Fruit fly (Drosophila melanogaster): Measurements from ENCODE around the gene Gr64e.

The Gr64e gene

dm6 chr3L:3983466-3983946, 48.4 kb upstream of the Gr64e start, which contains the start of gene scrt (continued):
- no peak for TF ChIP-seq CG3838 (GFP tag; optimal IDR thresholded peaks at IDR 0.05)
- no peak; the same call in 1 of the 2 replicates for TF ChIP-seq sob (GFP tag; IDR thresholded peaks at IDR 0.05)
- TF ChIP-seq fu2 (GFP tag; optimal IDR thresholded peaks at IDR 0.05): no peak
- TF ChIP-seq br (optimal IDR thresholded peaks at IDR 0.05): no peak
- TF ChIP-seq CG1602 (GFP tag; optimal IDR thresholded peaks at IDR 0.05): peak; percentile 16
- no peak for TF ChIP-seq CG11247 (GFP tag; IDR thresholded peaks at IDR 0.05)
- TF ChIP-seq NC2β (GFP tag; optimal IDR thresholded peaks at IDR 0.05): peak; percentile 32
- TF ChIP-seq row (GFP tag; IDR thresholded peaks at IDR 0.05): peak; percentile 84
- no peak for TF ChIP-seq az2 (GFP tag; optimal IDR thresholded peaks at IDR 0.05)
- no peak for TF ChIP-seq repo (GFP tag; optimal IDR thresholded peaks at IDR 0.05)
- peak; percentile 61 for TF ChIP-seq onecut (GFP tag; IDR thresholded peaks at IDR 0.05)
- TF ChIP-seq CG3281 (GFP tag; optimal IDR thresholded peaks at IDR 0.05): no peak
- no peak for TF ChIP-seq CG17612 (GFP tag; IDR thresholded peaks at IDR 0.05)
- no peak for TF ChIP-seq CG11696 (GFP tag; IDR thresholded peaks at IDR 0.05)
- no peak for TF ChIP-seq ssp (GFP tag; IDR thresholded peaks at IDR 0.05)
- TF ChIP-seq CG13287 (GFP tag; IDR thresholded peaks at IDR 0.05; ENCODE audit: partially characterized antibody): peak; percentile 66
- TF ChIP-seq CG1647 (GFP tag; optimal IDR thresholded peaks at IDR 0.05): no peak
- no peak for TF ChIP-seq Atf-2 (GFP tag; optimal IDR thresholded peaks at IDR 0.05)
- no peak for TF ChIP-seq dati (GFP tag; IDR thresholded peaks at IDR 0.05)
- TF ChIP-seq ind (GFP tag; optimal IDR thresholded peaks at IDR 0.05): no peak
- TF ChIP-seq Ssrp (tag; optimal IDR thresholded peaks at IDR 0.05): peak; percentile 48
- TF ChIP-seq nmo (GFP tag; optimal IDR thresholded peaks at IDR 0.05): peak; percentile 51
- TF ChIP-seq trem (tag; optimal IDR thresholded peaks at IDR 0.05): no peak
- peak; percentile 97 for TF ChIP-seq Deaf1 (tag; optimal IDR thresholded peaks at IDR 0.05)
- TF ChIP-seq CG11695 (GFP tag; IDR thresholded peaks at IDR 0.05): no peak
- no peak for TF ChIP-seq TFAM (GFP tag; optimal IDR thresholded peaks at IDR 0.05)
- TF ChIP-seq CG5180 (GFP tag; optimal IDR thresholded peaks at IDR 0.05): peak; percentile 31
- TF ChIP-seq Med (GFP tag): peak; percentile 62
- no peak for TF ChIP-seq zf30C (GFP tag; optimal IDR thresholded peaks at IDR 0.05)
- no peak for TF ChIP-seq tio (GFP tag; optimal IDR thresholded peaks at IDR 0.05)
- peak; percentile 4 for TF ChIP-seq Antp (GFP tag; optimal IDR thresholded peaks at IDR 0.05)
- peak; percentile 37; the same call in 1 of the 3 replicates for TF ChIP-seq croc (GFP tag; conservative IDR thresholded peaks at IDR 0.05)
- TF ChIP-seq Sry-δ (GFP tag; optimal IDR thresholded peaks at IDR 0.05): no peak
- no peak for TF ChIP-seq CG11093 (GFP tag; IDR thresholded peaks at IDR 0.05)
- peak; percentile 45 for TF ChIP-seq Myb (GFP tag; optimal IDR thresholded peaks at IDR 0.05)
- TF ChIP-seq CG2120 (GFP tag; optimal IDR thresholded peaks at IDR 0.05): peak; percentile 53
- peak; percentile 41 for TF ChIP-seq HLH54F (GFP tag; optimal IDR thresholded peaks at IDR 0.05)
- TF ChIP-seq lola (GFP tag; optimal IDR thresholded peaks at IDR 0.05): peak in 1 of 3 experiments; percentile 90
- peak; percentile 45 for TF ChIP-seq lab (GFP tag; optimal IDR thresholded peaks at IDR 0.05)
- no peak for TF ChIP-seq CG7839 (tag; optimal IDR thresholded peaks at IDR 0.05)
- no peak for TF ChIP-seq cas (GFP tag; IDR thresholded peaks at IDR 0.05)
- no peak for TF ChIP-seq CG31365 (tag; optimal IDR thresholded peaks at IDR 0.05)
- TF ChIP-seq CG32772 (GFP tag; IDR thresholded peaks at IDR 0.05): no peak
- TF ChIP-seq Side (GFP tag; optimal IDR thresholded peaks at IDR 0.05): peak; percentile 21
- TF ChIP-seq Fer1 (GFP tag; optimal IDR thresholded peaks at IDR 0.05): peak; percentile 59
- TF ChIP-seq stc (GFP tag; IDR thresholded peaks at IDR 0.05): no peak
- no peak for TF ChIP-seq CTCF (GFP tag; optimal IDR thresholded peaks at IDR 0.05)
- peak; percentile 55; the same call in 1 of the 3 replicates for TF ChIP-seq ci (GFP tag; IDR thresholded peaks at IDR 0.05)
- TF ChIP-seq CG2712 (tag; optimal IDR thresholded peaks at IDR 0.05): peak; percentile 77
- no peak for TF ChIP-seq mirr (GFP tag; optimal IDR thresholded peaks at IDR 0.05)
- peak; percentile 21 for TF ChIP-seq CG9609 (GFP tag; optimal IDR thresholded peaks at IDR 0.05)
- 0 out of 2 replicates have a peak, but pooled peaks have one; percentile 17 for TF ChIP-seq wor (GFP tag; IDR thresholded peaks at IDR 0.05)
- TF ChIP-seq zen2 (GFP tag; IDR thresholded peaks at IDR 0.05; ENCODE audit: partially characterized antibody): no peak

All from whole organism, embryonic.